Worm (Caenorhabditis elegans) whole organism, midembryonic: ENCODE data around the gene scvp-1.

Source experiments
- T22C8.4 ChIP-seq: fragments of 200-800 bp; sonication (Bioruptor generic); IDR thresholded peaks from 2 replicates; pipeline ENCODE4 v1.3.6; 2022; ENCODE audit warnings: missing genetic modification characterization, missing compliant biosample characterization
- cog-1 ChIP-seq: sonication (generic microtip); optimal IDR thresholded peaks from 2 replicates; lab custom pipeline; 2016; ENCODE audit warnings: missing genetic modification characterization, missing compliant biosample characterization
- flt-1 ChIP-seq: fragments of 200-800 bp; sonication (Bioruptor generic); IDR thresholded peaks from 2 replicates; pipeline ENCODE4 v1.3.6; 2022; ENCODE audit warnings: missing genetic modification characterization, missing compliant biosample characterization
- klf-2 ChIP-seq: fragments of 200-800 bp; sonication (Bioruptor generic); conservative IDR thresholded peaks from 2 replicates; pipeline ENCODE4 v1.3.6; 2022; ENCODE audit warnings: missing genetic modification reagents, missing genetic modification characterization, missing compliant biosample characterization
- med-1 ChIP-seq: sonication (generic microtip); optimal IDR thresholded peaks from 2 replicates; lab custom pipeline; 2017; ENCODE audit warnings: missing genetic modification characterization, mild to moderate bottlenecking, missing compliant biosample characterization, antibody characterized with exemption, missing genetic modification reagents; ENCODE audit not compliant: insufficient read depth
- ref-1 ChIP-seq: fragments of 200-800 bp; sonication (Bioruptor generic); conservative IDR thresholded peaks from 2 replicates; pipeline ENCODE4 v1.3.6; 2022; ENCODE audit warnings: missing genetic modification reagents, missing genetic modification characterization, missing compliant biosample characterization
- tab-1 ChIP-seq: fragments of 200-800 bp; sonication (Bioruptor generic); IDR thresholded peaks from 2 replicates; pipeline ENCODE4 v1.3.6; 2022; ENCODE audit warnings: missing genetic modification characterization, missing compliant biosample characterization
- ztf-23 ChIP-seq: fragments of 200-800 bp; sonication (Bioruptor generic); IDR thresholded peaks from 2 replicates; pipeline ENCODE4 v1.3.6; 2022; ENCODE audit warnings: missing genetic modification reagents, missing genetic modification characterization, missing compliant biosample characterization
- ztf-29 ChIP-seq: fragments of 200-800 bp; sonication (Bioruptor generic); IDR thresholded peaks from 2 replicates; pipeline ENCODE4 v1.3.6; 2022; ENCODE audit warnings: missing genetic modification reagents, missing genetic modification characterization, missing compliant biosample characterization

scvp-1 gene

ce11 chrV:10898629-10899028, 32.5 kb downstream of the scvp-1 start:
- TF ChIP-seq klf-2 (GFP tag; lab: Robert Waterston, UW) (no peak), flt-1 (no peak), tab-1 (GFP tag; lab: Robert Waterston, UW) (no peak), ztf-29 (no peak), ref-1 (GFP tag; lab: Robert Waterston, UW) (no peak), med-1 (GFP tag; lab: Kevin White, UChicago) (no peak), ztf-23 (GFP tag; lab: Robert Waterston, UW) (no peak), cog-1 (no peak), T22C8.4 (GFP tag; lab: Robert Waterston, UW) (no peak)

ce11 chrV:10898107-10898506, 33.0 kb downstream of the scvp-1 start, which contains the start of gene F32D8.7:
Gene F32D8.7 (plus strand): TSS chrV:10898435.
- TF ChIP-seq flt-1 (no peak), ztf-29 (no peak), ztf-23 (GFP tag; lab: Robert Waterston, UW) (no peak), med-1 (GFP tag; lab: Kevin White, UChicago) (no peak), cog-1 (no peak), ref-1 (GFP tag; lab: Robert Waterston, UW) (no peak), T22C8.4 (GFP tag; lab: Robert Waterston, UW) (no peak), tab-1 (GFP tag; lab: Robert Waterston, UW) (no peak)

- TF ChIP-seq T22C8.4 (GFP tag; lab: Robert Waterston, UW) (peak; percentile 49; the same call in 1 of the 2 replicates), ztf-23 (GFP tag; lab: Robert Waterston, UW) (peak; percentile 90), med-1 (GFP tag; lab: Kevin White, UChicago) (no peak), flt-1 (peak; percentile 86), cog-1 (peak; percentile 95), ztf-29 (no peak), tab-1 (GFP tag; lab: Robert Waterston, UW) (0 out of 2 replicates have a peak, but pooled peaks have one; percentile 36)
Measured at ce11 chrV:10897172-10897571, 33.9 kb downstream of the scvp-1 start.

- no peak for TF ChIP-seq T22C8.4 (GFP tag; lab: Robert Waterston, UW)
- no peak for TF ChIP-seq flt-1
- TF ChIP-seq klf-2 (GFP tag; lab: Robert Waterston, UW): no peak
- TF ChIP-seq ref-1 (GFP tag; lab: Robert Waterston, UW): no peak
- no peak for TF ChIP-seq med-1 (GFP tag; lab: Kevin White, UChicago)
- TF ChIP-seq ztf-23 (GFP tag; lab: Robert Waterston, UW): no peak
- TF ChIP-seq ztf-29: no peak
- no peak for TF ChIP-seq cog-1
- no peak for TF ChIP-seq tab-1 (GFP tag; lab: Robert Waterston, UW)
Measured at ce11 chrV:10897106-10897171, 34.1 kb downstream of the scvp-1 start, which contains the start of gene sec-61.G. Gene sec-61.G (minus strand): TSS chrV:10897143.

- TF ChIP-seq med-1 (GFP tag; lab: Kevin White, UChicago): no peak
- TF ChIP-seq ref-1 (GFP tag; lab: Robert Waterston, UW): no peak
- TF ChIP-seq ztf-29: no peak
- no peak for TF ChIP-seq tab-1 (GFP tag; lab: Robert Waterston, UW)
- no peak for TF ChIP-seq T22C8.4 (GFP tag; lab: Robert Waterston, UW)
- no peak for TF ChIP-seq flt-1
- no peak for TF ChIP-seq cog-1
- TF ChIP-seq klf-2 (GFP tag; lab: Robert Waterston, UW): no peak
- no peak for TF ChIP-seq ztf-23 (GFP tag; lab: Robert Waterston, UW)
Measured at ce11 chrV:10896706-10897105, 34.4 kb downstream of the scvp-1 start.

- TF ChIP-seq ztf-29 (no peak), cog-1 (no peak), ref-1 (GFP tag; lab: Robert Waterston, UW) (no peak), flt-1 (no peak), klf-2 (GFP tag; lab: Robert Waterston, UW) (no peak), tab-1 (GFP tag; lab: Robert Waterston, UW) (no peak), med-1 (GFP tag; lab: Kevin White, UChicago) (no peak), ztf-23 (GFP tag; lab: Robert Waterston, UW) (no peak), T22C8.4 (GFP tag; lab: Robert Waterston, UW) (no peak)
Measured at ce11 chrV:10896295-10896694, 34.8 kb downstream of the scvp-1 start, which contains the start of gene F32D8.13. Gene F32D8.13 (minus strand): TSS chrV:10896543.

- TF ChIP-seq cog-1 (peak; percentile 4), flt-1 (peak; percentile 57; the same call in 1 of the 2 replicates), klf-2 (GFP tag; lab: Robert Waterston, UW) (no peak), ztf-23 (GFP tag; lab: Robert Waterston, UW) (peak; percentile 78; the same call in 1 of the 2 replicates)
Measured at ce11 chrV:10894601-10895000, 36.5 kb downstream of the scvp-1 start, which contains the start of the genes F32D8.14 and F32D8.5. Gene F32D8.14 (minus strand): TSS chrV:10894788. Gene F32D8.5 (plus strand): TSS chrV:10894800.

- TF ChIP-seq ref-1 (GFP tag; lab: Robert Waterston, UW) (no peak), ztf-29 (no peak), flt-1 (no peak), ztf-23 (GFP tag; lab: Robert Waterston, UW) (no peak), T22C8.4 (GFP tag; lab: Robert Waterston, UW) (no peak), cog-1 (no peak), med-1 (GFP tag; lab: Kevin White, UChicago) (no peak), tab-1 (GFP tag; lab: Robert Waterston, UW) (no peak), klf-2 (GFP tag; lab: Robert Waterston, UW) (no peak)
Measured at ce11 chrV:10893510-10894128, 37.5 kb downstream of the scvp-1 start, which contains the start of gene F32D8.4. Gene F32D8.4 (minus strand): TSS chrV:10893560.

- no peak for TF ChIP-seq tab-1 (GFP tag; lab: Robert Waterston, UW)
- TF ChIP-seq ref-1 (GFP tag; lab: Robert Waterston, UW): no peak
- no peak for TF ChIP-seq flt-1
- no peak for TF ChIP-seq cog-1
Measured at ce11 chrV:10890980-10891379, 40.1 kb downstream of the scvp-1 start, which contains the start of gene F32D8.12. Gene F32D8.12 (minus strand): TSS chrV:10891027.

ce11 chrV:10889774-10890173, 41.3 kb downstream of the scvp-1 start:
- TF ChIP-seq med-1 (GFP tag; lab: Kevin White, UChicago) (no peak), flt-1 (no peak), cog-1 (no peak), ztf-29 (no peak), ref-1 (GFP tag; lab: Robert Waterston, UW) (no peak), T22C8.4 (GFP tag; lab: Robert Waterston, UW) (no peak), tab-1 (GFP tag; lab: Robert Waterston, UW) (no peak), ztf-23 (GFP tag; lab: Robert Waterston, UW) (no peak), klf-2 (GFP tag; lab: Robert Waterston, UW) (no peak)
